Worm (Caenorhabditis elegans): Measurements from ENCODE around the gene R05D8.11.

R05D8.11 gene

DNA sequence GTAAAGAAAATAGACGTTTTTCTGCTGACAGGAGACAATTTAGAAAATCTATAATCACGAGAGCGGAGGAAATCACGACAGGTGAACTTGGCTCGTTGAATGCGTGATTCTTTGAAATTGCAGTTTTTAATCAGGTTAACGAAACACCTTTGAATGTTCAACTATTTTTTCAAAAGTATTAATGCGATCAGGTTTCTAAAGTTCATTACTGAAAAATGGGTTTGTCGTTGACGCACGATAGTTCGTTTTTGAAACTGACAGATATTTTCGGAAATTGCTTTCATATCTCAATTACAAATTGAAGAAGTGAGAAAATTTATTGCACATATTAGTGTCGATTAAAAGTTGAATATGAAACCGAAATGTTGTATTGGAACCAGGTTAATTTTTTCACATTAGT is 35.3 kb upstream of the R05D8.11 start, which contains the start of gene F54E2.5:
Gene F54E2.5, minus strand, starts transcription at position 101 of the 400 bp plus-strand sequence.
- TF ChIP-seq ceh-16 (tag; optimal IDR thresholded peaks at IDR 0.05): no peak

DNA sequence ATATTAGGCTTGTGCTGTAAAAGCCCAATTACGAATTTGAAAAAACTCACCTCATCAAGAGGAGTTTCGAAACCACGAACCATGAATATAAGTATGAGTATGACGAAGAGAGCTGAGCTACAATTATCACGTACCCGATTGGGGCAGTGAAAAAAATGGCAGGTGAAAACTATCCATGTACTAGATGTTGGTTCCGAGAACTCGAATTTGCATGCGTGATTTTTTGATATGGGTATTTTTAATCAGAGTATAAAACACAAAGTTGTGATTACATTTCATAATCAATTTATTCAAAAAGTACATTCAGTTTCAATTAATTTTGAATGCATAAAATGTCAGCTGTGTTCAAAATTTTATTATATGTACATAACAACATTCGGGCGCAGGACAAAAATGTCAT is 33.2 kb upstream of the R05D8.11 start, which contains the start of gene F54E2.9:
Gene F54E2.9, minus strand, starts transcription at position 132 of the 400 bp plus-strand sequence.
- TF ChIP-seq nfya-1 (tag; optimal IDR thresholded peaks at IDR 0.05; ENCODE audit: insufficient read depth) (no peak), nhr-23 (tag; optimal IDR thresholded peaks at IDR 0.05) (no peak), skn-1 (tag; optimal IDR thresholded peaks at IDR 0.05) (no peak), elt-1 (tag; optimal IDR thresholded peaks at IDR 0.05) (no peak), fos-1 (tag; optimal IDR thresholded peaks at IDR 0.05) (no peak), nhr-77 (tag; optimal IDR thresholded peaks at IDR 0.05) (no peak), elt-3 (tag; optimal IDR thresholded peaks at IDR 0.05) (no peak), unc-39 (tag; optimal IDR thresholded peaks at IDR 0.05) (no peak), nhr-43 (tag; optimal IDR thresholded peaks at IDR 0.05; ENCODE audit: poor library complexity, severe bottlenecking) (no peak), ZK546.5 (tag; optimal IDR thresholded peaks at IDR 0.05) (no peak), nhr-11 (tag; optimal IDR thresholded peaks at IDR 0.05) (no peak), sea-2 (GFP tag; optimal IDR thresholded peaks at IDR 0.05) (no peak), lsy-12 (tag; optimal IDR thresholded peaks at IDR 0.05) (no peak), snpc-4 (tag; optimal IDR thresholded peaks at IDR 0.05) (no peak), zag-1 (tag; optimal IDR thresholded peaks at IDR 0.05) (no peak), lin-15B (tag; optimal IDR thresholded peaks at IDR 0.05) (no peak), mdl-1 (tag; optimal IDR thresholded peaks at IDR 0.05) (no peak), nhr-25 (tag; optimal IDR thresholded peaks at IDR 0.05) (no peak), ceh-9 (tag; optimal IDR thresholded peaks at IDR 0.05) (no peak), ztf-4 (tag; optimal IDR thresholded peaks at IDR 0.05) (no peak)

- TF ChIP-seq aly-2 (tag; optimal IDR thresholded peaks at IDR 0.05): no peak
- peak; percentile 64 for TF ChIP-seq fos-1 (tag; optimal IDR thresholded peaks at IDR 0.05)
- TF ChIP-seq nhr-12 (tag; optimal IDR thresholded peaks at IDR 0.05): no peak
- peak; percentile 95 for TF ChIP-seq elt-2 (tag; optimal IDR thresholded peaks at IDR 0.05)
- no peak for TF ChIP-seq ceh-82 (tag; optimal IDR thresholded peaks at IDR 0.05)
- peak; percentile 94 for TF ChIP-seq pqm-1 (tag; optimal IDR thresholded peaks at IDR 0.05)
These were observed 29.5 kb upstream of the R05D8.11 start, which contains the start of gene F54E2.1 for ce11 chrV:2810164-2810563. TSS of gene F54E2.1 (plus strand) at chrV:2810398.

DNA sequence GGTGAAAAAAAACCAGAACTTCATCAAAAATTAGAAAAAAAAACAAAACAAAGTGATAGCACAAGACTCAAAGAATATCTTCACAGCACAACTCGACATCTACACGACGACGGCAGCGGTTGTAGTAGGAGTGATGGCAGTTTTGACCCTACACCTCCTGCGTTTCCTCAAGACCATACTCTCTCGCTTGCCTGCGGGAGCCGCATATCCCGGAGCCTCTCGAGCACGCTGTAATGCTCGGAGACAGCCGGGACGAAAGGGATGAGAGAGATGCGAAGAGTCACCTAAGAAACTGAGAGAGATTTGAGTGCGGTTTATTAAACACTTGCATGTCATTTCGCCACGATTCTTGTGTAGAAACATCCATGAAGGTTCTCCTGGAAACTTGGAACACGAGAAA is 28.8 kb upstream of the R05D8.11 start:
- TF ChIP-seq elt-2 (tag; optimal IDR thresholded peaks at IDR 0.05) (no peak), nhr-25 (tag; optimal IDR thresholded peaks at IDR 0.05) (no peak), R02D3.7 (tag; optimal IDR thresholded peaks at IDR 0.05) (no peak), skn-1 (tag; optimal IDR thresholded peaks at IDR 0.05) (no peak), ceh-16 (tag; optimal IDR thresholded peaks at IDR 0.05) (no peak), jun-1 (tag; optimal IDR thresholded peaks at IDR 0.05) (no peak), nhr-12 (tag; optimal IDR thresholded peaks at IDR 0.05) (no peak), tbx-2 (tag; optimal IDR thresholded peaks at IDR 0.05) (no peak), nhr-237 (tag; optimal IDR thresholded peaks at IDR 0.05) (no peak), nhr-23 (tag; optimal IDR thresholded peaks at IDR 0.05) (no peak), pha-4 (tag; optimal IDR thresholded peaks at IDR 0.05) (no peak), nhr-76 (tag; optimal IDR thresholded peaks at IDR 0.05) (no peak), ztf-11 (tag; optimal IDR thresholded peaks at IDR 0.05) (no peak), ama-1 (optimal IDR thresholded peaks at IDR 0.05) (no peak), unc-39 (tag; optimal IDR thresholded peaks at IDR 0.05) (no peak), ceh-9 (tag; optimal IDR thresholded peaks at IDR 0.05) (no peak), nhr-77 (tag; optimal IDR thresholded peaks at IDR 0.05) (no peak)

DNA sequence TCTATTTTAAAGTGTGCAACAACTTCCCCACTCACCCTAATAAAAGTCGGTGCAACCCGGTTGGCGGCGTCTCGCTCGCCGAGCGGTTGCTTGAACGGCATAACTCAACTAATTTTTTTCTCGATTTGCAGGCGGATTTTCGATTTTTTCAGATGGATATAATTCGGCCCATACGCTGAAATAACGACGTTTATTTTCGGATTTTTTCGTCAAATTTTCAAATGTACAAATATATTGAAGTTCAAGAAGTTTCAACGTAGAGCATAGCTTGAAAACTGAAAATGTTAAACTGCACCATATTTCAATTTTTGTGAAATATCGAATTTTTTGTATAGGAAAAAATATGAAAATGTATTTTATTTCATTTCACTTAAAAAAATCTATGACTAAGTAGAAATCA is 27.1 kb upstream of the R05D8.11 start, which contains the start of gene ketn-1:
Gene ketn-1, minus strand, starts transcription at position 101 of the 400 bp plus-strand sequence.
- no peak for TF ChIP-seq lsy-12 (tag; optimal IDR thresholded peaks at IDR 0.05)

ce11 chrV:2803258-2803657 is 22.6 kb upstream of the R05D8.11 start:
- no peak for TF ChIP-seq lin-39 (tag; optimal IDR thresholded peaks at IDR 0.05)
- TF ChIP-seq nfya-1 (tag; optimal IDR thresholded peaks at IDR 0.05; ENCODE audit: insufficient read depth): peak; percentile 54
